Worm (Caenorhabditis elegans) whole organism, L2 larva: ENCODE measurements around the gene C27B7.9.
A peak's percentile ranks its signal among the peaks of the same experiment; 100 is the strongest.

Experiments used
- C34F6.9 ChIP-seq: fragments of 150-350 bp; optimal IDR thresholded peaks from 2 replicates; lab custom pipeline; 2014; ENCODE audit warnings: missing biosample characterization, missing genetic modification characterization
- R02D3.7 ChIP-seq: fragments of 150-350 bp; optimal IDR thresholded peaks from 2 replicates; lab custom pipeline; 2014; ENCODE audit warnings: missing biosample characterization, missing genetic modification characterization
- Y55F3AM.14 ChIP-seq: fragments of 200-800 bp; sonication (Bioruptor generic); optimal IDR thresholded peaks from 2 replicates; lab custom pipeline; 2018; ENCODE audit warnings: mild to moderate bottlenecking, missing genetic modification characterization, missing compliant biosample characterization
- ZK546.5 ChIP-seq: sonication (generic microtip); optimal IDR thresholded peaks from 2 replicates; lab custom pipeline; 2017; ENCODE audit warnings: missing biosample characterization, missing genetic modification characterization
- alr-1 ChIP-seq: fragments of 150-350 bp; optimal IDR thresholded peaks from 2 replicates; lab custom pipeline; 2014; ENCODE audit warnings: missing biosample characterization, missing genetic modification characterization
- aly-2 ChIP-seq: fragments of 150-350 bp; optimal IDR thresholded peaks from 2 replicates; lab custom pipeline; 2014; ENCODE audit warnings: missing biosample characterization, missing genetic modification characterization
- ama-1 ChIP-seq: fragments of 150-350 bp; optimal IDR thresholded peaks from 2 replicates; lab custom pipeline; 2018; ENCODE audit warnings: inconsistent platforms
- blmp-1 ChIP-seq: sonication (generic microtip); optimal IDR thresholded peaks from 2 replicates; lab custom pipeline; 2017; ENCODE audit warnings: missing genetic modification characterization, mild to moderate bottlenecking, missing compliant biosample characterization, antibody characterized with exemption, moderate library complexity; ENCODE audit not compliant: insufficient read depth
- ceh-16 ChIP-seq: fragments of 150-350 bp; optimal IDR thresholded peaks from 2 replicates; lab custom pipeline; 2014; ENCODE audit warnings: missing biosample characterization, missing genetic modification characterization
- ceh-82 ChIP-seq: fragments of 150-350 bp; optimal IDR thresholded peaks from 2 replicates; lab custom pipeline; 2014; ENCODE audit warnings: missing biosample characterization, missing genetic modification characterization
- egl-27 ChIP-seq: sonication (generic microtip); optimal IDR thresholded peaks from 3 replicates; lab custom pipeline; 2017; ENCODE audit warnings: missing biosample characterization, missing genetic modification reagents, missing genetic modification characterization
- elt-1 ChIP-seq: fragments of 150-350 bp; optimal IDR thresholded peaks from 2 replicates; lab custom pipeline; 2014; ENCODE audit warnings: missing biosample characterization, missing genetic modification characterization
- fos-1 ChIP-seq: fragments of 150-350 bp; optimal IDR thresholded peaks from 2 replicates; lab custom pipeline; 2014; ENCODE audit warnings: missing biosample characterization, missing genetic modification characterization
- gmeb-1 ChIP-seq: fragments of 150-350 bp; optimal IDR thresholded peaks from 2 replicates; lab custom pipeline; 2014; ENCODE audit warnings: missing biosample characterization, missing genetic modification characterization
- lin-11 ChIP-seq: fragments of 150-350 bp; sonication (generic microtip); optimal IDR thresholded peaks from 2 replicates; lab custom pipeline; 2014; ENCODE audit warnings: missing biosample characterization, missing genetic modification characterization, inconsistent platforms, mixed read lengths
- lin-39 ChIP-seq: fragments of 150-350 bp; optimal IDR thresholded peaks from 2 replicates; lab custom pipeline; 2014; ENCODE audit warnings: missing biosample characterization, missing genetic modification reagents, missing genetic modification characterization
- lsy-2 ChIP-seq, 2 experiments: fragments of 150-350 bp in 1 of 2; sonication (generic microtip) in 1 of 2; optimal IDR thresholded peaks; 2 replicates each; lab custom pipeline; 2014 to 2017; ENCODE audit warnings: missing biosample characterization in 2 of 2, missing genetic modification characterization in 2 of 2
- mab-5 ChIP-seq: fragments of 150-350 bp; optimal IDR thresholded peaks from 2 replicates; lab custom pipeline; 2014; ENCODE audit warnings: missing biosample characterization, missing genetic modification characterization
- mbf-1 ChIP-seq: sonication (generic microtip); optimal IDR thresholded peaks from 2 replicates; lab custom pipeline; 2017; ENCODE audit warnings: missing biosample characterization, missing genetic modification characterization
- mdl-1 ChIP-seq, 2 experiments: fragments of 150-350 bp in 1 of 2; sonication (generic microtip) in 1 of 2; optimal IDR thresholded peaks; 2 replicates each; lab custom pipeline; 2017; ENCODE audit warnings: missing biosample characterization in 2 of 2, missing genetic modification characterization in 2 of 2
- nhr-10 ChIP-seq: sonication (generic microtip); optimal IDR thresholded peaks from 2 replicates; lab custom pipeline; 2017; ENCODE audit warnings: missing biosample characterization, missing genetic modification characterization
- nhr-11 ChIP-seq: fragments of 150-350 bp; optimal IDR thresholded peaks from 2 replicates; lab custom pipeline; 2014; ENCODE audit warnings: missing biosample characterization, missing genetic modification characterization
- nhr-12 ChIP-seq: fragments of 150-350 bp; optimal IDR thresholded peaks from 2 replicates; lab custom pipeline; 2014; ENCODE audit warnings: missing biosample characterization, missing genetic modification characterization
- nhr-129 ChIP-seq: fragments of 150-350 bp; optimal IDR thresholded peaks from 2 replicates; lab custom pipeline; 2014; ENCODE audit warnings: missing biosample characterization, missing genetic modification characterization
- nhr-23 ChIP-seq: fragments of 150-350 bp; optimal IDR thresholded peaks from 2 replicates; lab custom pipeline; 2014; ENCODE audit warnings: missing biosample characterization, missing genetic modification reagents, missing genetic modification characterization
- nhr-237 ChIP-seq: fragments of 150-350 bp; optimal IDR thresholded peaks from 2 replicates; lab custom pipeline; 2014; ENCODE audit warnings: missing biosample characterization, missing genetic modification characterization
- nhr-25 ChIP-seq: fragments of 150-350 bp; sonication (generic microtip); optimal IDR thresholded peaks from 3 replicates; lab custom pipeline; 2014; ENCODE audit warnings: missing biosample characterization, missing genetic modification characterization
- nhr-6 ChIP-seq: fragments of 150-350 bp; optimal IDR thresholded peaks from 2 replicates; lab custom pipeline; 2014; ENCODE audit warnings: missing biosample characterization, missing genetic modification characterization
- nhr-77 ChIP-seq: fragments of 150-350 bp; optimal IDR thresholded peaks from 2 replicates; lab custom pipeline; 2014; ENCODE audit warnings: missing biosample characterization, missing genetic modification characterization
- peb-1 ChIP-seq: fragments of 150-350 bp; optimal IDR thresholded peaks from 2 replicates; lab custom pipeline; 2014; ENCODE audit warnings: missing biosample characterization, missing genetic modification characterization
- sem-4 ChIP-seq: fragments of 150-350 bp; optimal IDR thresholded peaks from 2 replicates; lab custom pipeline; 2014; ENCODE audit warnings: missing biosample characterization, missing genetic modification reagents, missing genetic modification characterization
- sma-9 ChIP-seq, 2 experiments: fragments of 150-350 bp in 1 of 2; sonication (generic microtip) in 1 of 2; optimal IDR thresholded peaks; 2 replicates each; lab custom pipeline; 2014 to 2016; ENCODE audit warnings: missing genetic modification characterization in 2 of 2, mild to moderate bottlenecking in 1 of 2, missing biosample characterization in 1 of 2, missing compliant biosample characterization in 1 of 2, missing genetic modification reagents in 1 of 2, moderate library complexity in 1 of 2
- snpc-4 ChIP-seq: fragments of 150-350 bp; optimal IDR thresholded peaks from 2 replicates; lab custom pipeline; 2014; ENCODE audit warnings: missing biosample characterization, missing genetic modification characterization
- unc-39 ChIP-seq: fragments of 150-350 bp; optimal IDR thresholded peaks from 2 replicates; lab custom pipeline; 2014; ENCODE audit warnings: missing biosample characterization, missing genetic modification characterization
- unc-55 ChIP-seq: fragments of 150-350 bp; sonication (generic microtip); optimal IDR thresholded peaks from 3 replicates; lab custom pipeline; 2014; ENCODE audit warnings: missing biosample characterization, missing genetic modification reagents, missing genetic modification characterization
- zag-1 ChIP-seq: fragments of 150-350 bp; optimal IDR thresholded peaks from 2 replicates; lab custom pipeline; 2014; ENCODE audit warnings: missing biosample characterization, missing genetic modification characterization
- ztf-1 ChIP-seq: fragments of 200-800 bp; sonication (Bioruptor generic); conservative IDR thresholded peaks from 2 replicates; pipeline ENCODE4 v1.3.6; 2022; ENCODE audit warnings: missing genetic modification characterization, missing compliant biosample characterization
- ztf-11 ChIP-seq: sonication (generic microtip); optimal IDR thresholded peaks from 2 replicates; lab custom pipeline; 2017; ENCODE audit warnings: missing biosample characterization, missing genetic modification characterization
- ztf-4 ChIP-seq: fragments of 150-350 bp; optimal IDR thresholded peaks from 2 replicates; lab custom pipeline; 2014; ENCODE audit warnings: missing biosample characterization, missing genetic modification characterization

The C27B7.9 gene

ce11 chrIV:8916010-8916409 is at the start of gene C27B7.9:
Gene C27B7.9 (minus strand): TSS chrIV:8916110.
- TF ChIP-seq nhr-129 (tag; lab: Kevin White, UChicago), result no peak
- no peak for TF ChIP-seq ztf-4 (tag; lab: Kevin White, UChicago)
- TF ChIP-seq ceh-82 (tag; lab: Kevin White, UChicago), result no peak

- TF ChIP-seq lsy-2 (tag; optimal IDR thresholded peaks at IDR 0.05; lab: Kevin White, UChicago) (no peak), ama-1 (lab: Kevin White, UChicago) (no peak), ztf-4 (tag; lab: Kevin White, UChicago) (no peak), zag-1 (tag; lab: Kevin White, UChicago) (no peak), aly-2 (tag; lab: Kevin White, UChicago) (no peak), mdl-1 (tag; optimal IDR thresholded peaks at IDR 0.05; lab: Kevin White, UChicago) (no peak), lin-11 (tag; lab: Kevin White, UChicago) (no peak), fos-1 (no peak), Y55F3AM.14 (no peak), peb-1 (tag; lab: Kevin White, UChicago) (no peak), nhr-12 (tag; lab: Kevin White, UChicago) (no peak), sem-4 (tag; lab: Kevin White, UChicago) (no peak)
These were observed 40.3 kb upstream of the C27B7.9 start, which contains the start of gene tpra-1 for ce11 chrIV:8956189-8956588. Gene tpra-1 (plus strand): TSS chrIV:8956489.

ce11 chrIV:8954126-8954525 is 38.2 kb upstream of the C27B7.9 start:
- TF ChIP-seq ceh-16 (tag; lab: Kevin White, UChicago), result no peak
- no peak for TF ChIP-seq nhr-11
- TF ChIP-seq lin-11 (tag; lab: Kevin White, UChicago), result no peak
- TF ChIP-seq gmeb-1, result no peak
- TF ChIP-seq unc-55 (GFP tag; lab: Kevin White, UChicago), result peak; percentile 9
- no peak for TF ChIP-seq blmp-1 (tag; lab: Kevin White, UChicago)
- TF ChIP-seq nhr-6, result peak; percentile 5
- no peak for TF ChIP-seq ztf-4 (tag; lab: Kevin White, UChicago)
- no peak for TF ChIP-seq peb-1 (tag; lab: Kevin White, UChicago)
- no peak for TF ChIP-seq nhr-10 (tag; lab: Kevin White, UChicago)

ce11 chrIV:8951953-8952567 is 36.1 kb upstream of the C27B7.9 start:
- TF ChIP-seq aly-2 (tag; lab: Kevin White, UChicago), result no peak
- peak; percentile 31 for TF ChIP-seq fos-1

- no peak for TF ChIP-seq nhr-237 (tag; lab: Kevin White, UChicago)
- TF ChIP-seq fos-1, result peak; percentile 99
- no peak for TF ChIP-seq R02D3.7
- TF ChIP-seq ztf-11 (tag; lab: Kevin White, UChicago), result no peak
- TF ChIP-seq nhr-11, result no peak
- no peak for TF ChIP-seq mab-5
- no peak for TF ChIP-seq ceh-82 (tag; lab: Kevin White, UChicago)
- TF ChIP-seq ceh-16 (tag; lab: Kevin White, UChicago), result no peak
- peak; percentile 97 for TF ChIP-seq nhr-25 (tag; lab: Kevin White, UChicago)
- no peak for TF ChIP-seq snpc-4 (tag; lab: Kevin White, UChicago)
- peak; percentile 95 for TF ChIP-seq sma-9 (GFP tag; optimal IDR thresholded peaks at IDR 0.05; lab: Kevin White, UChicago)
- no peak for TF ChIP-seq sma-9 (tag; optimal IDR thresholded peaks at IDR 0.05; lab: Kevin White, UChicago)
- no peak for TF ChIP-seq unc-39 (tag; lab: Kevin White, UChicago)
- TF ChIP-seq alr-1 (tag; lab: Kevin White, UChicago), result no peak
- no peak for TF ChIP-seq lin-11 (tag; lab: Kevin White, UChicago)
- no peak for TF ChIP-seq elt-1 (tag; lab: Kevin White, UChicago)
- TF ChIP-seq blmp-1 (tag; lab: Kevin White, UChicago), result peak; percentile 95
- TF ChIP-seq ztf-1 (GFP tag; lab: Robert Waterston, UW), result no peak
- peak; percentile 35 for TF ChIP-seq ama-1 (lab: Kevin White, UChicago)
- TF ChIP-seq lin-39, result no peak
- TF ChIP-seq nhr-23 (tag; lab: Kevin White, UChicago), result no peak
- peak; percentile 85 for TF ChIP-seq C34F6.9 (tag; lab: Kevin White, UChicago)
- TF ChIP-seq lsy-2 (tag; optimal IDR thresholded peaks at IDR 0.05; lab: Kevin White, UChicago), result peak in 1 of 2 experiments; percentile 75
- TF ChIP-seq egl-27 (tag; lab: Kevin White, UChicago), result no peak
- TF ChIP-seq unc-55 (GFP tag; lab: Kevin White, UChicago), result no peak
- TF ChIP-seq sem-4 (tag; lab: Kevin White, UChicago), result no peak
- TF ChIP-seq nhr-6, result peak; percentile 86
- TF ChIP-seq gmeb-1, result peak; percentile 84
- no peak for TF ChIP-seq ZK546.5 (tag; lab: Kevin White, UChicago)
- no peak for TF ChIP-seq mbf-1 (tag; lab: Kevin White, UChicago)
- peak; percentile 68 for TF ChIP-seq ztf-4 (tag; lab: Kevin White, UChicago)
- TF ChIP-seq zag-1 (tag; lab: Kevin White, UChicago), result no peak
- TF ChIP-seq nhr-77, result no peak
- TF ChIP-seq aly-2 (tag; lab: Kevin White, UChicago), result no peak
These were observed 33.4 kb upstream of the C27B7.9 start for ce11 chrIV:8949078-8950039.
